Fruit fly (Drosophila melanogaster) whole organism, embryonic: ENCODE measurements around the gene schlank.

Source experiments
- Atf-2 ChIP-seq: fragments of 200-800 bp; sonication (Bioruptor generic); optimal IDR thresholded peaks from 2 replicates; lab custom pipeline; 2016; ENCODE audit warnings: missing biosample characterization, missing genetic modification characterization
- Atf3 ChIP-seq: fragments of 200-800 bp; sonication (Bioruptor generic); optimal IDR thresholded peaks from 3 replicates; lab custom pipeline; 2016; ENCODE audit warnings: missing biosample characterization, missing genetic modification characterization
- BtbVII ChIP-seq: fragments of 200-800 bp; sonication (Bioruptor generic); optimal IDR thresholded peaks from 3 replicates; lab custom pipeline; 2017; ENCODE audit warnings: missing biosample characterization, mild to moderate bottlenecking, missing genetic modification characterization
- CG11456 ChIP-seq: fragments of 200-800 bp; sonication (Bioruptor generic); IDR thresholded peaks from 3 replicates; pipeline ENCODE4 v1.3.6; 2022; ENCODE audit warnings: missing biosample characterization, missing genetic modification characterization
- CG11560 ChIP-seq: fragments of 200-800 bp; sonication (Bioruptor generic); IDR thresholded peaks from 3 replicates; pipeline ENCODE4 v1.3.6; 2022; ENCODE audit warnings: missing biosample characterization, missing genetic modification characterization
- CG1233 ChIP-seq: fragments of 200-800 bp; sonication (Bioruptor generic); optimal IDR thresholded peaks from 4 replicates; lab custom pipeline; 2018; ENCODE audit warnings: missing biosample characterization, mild to moderate bottlenecking, missing genetic modification characterization
- CG14860 ChIP-seq: fragments of 200-800 bp; sonication (Bioruptor generic); IDR thresholded peaks from 3 replicates; pipeline ENCODE4 v1.3.6; 2022; ENCODE audit warnings: missing biosample characterization, missing genetic modification characterization; ENCODE audit not compliant: partially characterized antibody
- CG1832 ChIP-seq: fragments of 200-800 bp; sonication (Bioruptor generic); optimal IDR thresholded peaks from 2 replicates; lab custom pipeline; 2017; ENCODE audit warnings: missing biosample characterization, mild to moderate bottlenecking, missing genetic modification characterization, inconsistent platforms
- CG31224 ChIP-seq: fragments of 200-800 bp; sonication (Bioruptor generic); IDR thresholded peaks from 2 replicates; pipeline ENCODE4 v1.3.6; 2022; ENCODE audit warnings: missing biosample characterization, missing genetic modification characterization
- CG3163 ChIP-seq: fragments of 200-800 bp; sonication (Bioruptor generic); optimal IDR thresholded peaks from 3 replicates; lab custom pipeline; 2016; ENCODE audit warnings: missing biosample characterization, missing genetic modification characterization
- CG32767 ChIP-seq: fragments of 200-800 bp; sonication (Bioruptor generic); IDR thresholded peaks from 2 replicates; pipeline ENCODE4 v1.3.6; 2022; ENCODE audit warnings: missing biosample characterization, missing genetic modification characterization
- CG34224 ChIP-seq: fragments of 200-800 bp; sonication (Bioruptor generic); IDR thresholded peaks from 3 replicates; pipeline ENCODE4 v1.3.6; 2022; ENCODE audit warnings: missing biosample characterization, missing genetic modification characterization; ENCODE audit not compliant: partially characterized antibody
- CG42726 ChIP-seq: fragments of 200-800 bp; sonication (Bioruptor generic); IDR thresholded peaks from 2 replicates; pipeline ENCODE4 v1.3.6; 2022; ENCODE audit warnings: missing biosample characterization, missing genetic modification characterization; ENCODE audit not compliant: partially characterized antibody
- CG43689 ChIP-seq: fragments of 200-800 bp; sonication (Bioruptor generic); IDR thresholded peaks from 2 replicates; pipeline ENCODE4 v1.3.6; 2022; ENCODE audit warnings: missing biosample characterization, missing genetic modification characterization
- CG4707 ChIP-seq: fragments of 200-800 bp; sonication (Bioruptor generic); optimal IDR thresholded peaks from 2 replicates; lab custom pipeline; 2018; ENCODE audit warnings: missing biosample characterization, mild to moderate bottlenecking, missing genetic modification characterization, moderate library complexity
- CG4854 ChIP-seq: fragments of 200-800 bp; sonication (Bioruptor generic); optimal IDR thresholded peaks from 2 replicates; lab custom pipeline; 2016; ENCODE audit warnings: missing biosample characterization, missing genetic modification characterization, inconsistent platforms
- CG6254 ChIP-seq: fragments of 200-800 bp; sonication (Bioruptor generic); optimal IDR thresholded peaks from 3 replicates; lab custom pipeline; 2017; ENCODE audit warnings: mild to moderate bottlenecking, missing biosample characterization, missing genetic modification reagents, missing genetic modification characterization
- CG6654 ChIP-seq: fragments of 200-800 bp; sonication (Bioruptor generic); optimal IDR thresholded peaks from 2 replicates; lab custom pipeline; 2017; ENCODE audit warnings: missing biosample characterization, mild to moderate bottlenecking, missing genetic modification characterization
- CG6813 ChIP-seq: fragments of 200-800 bp; sonication (Bioruptor generic); optimal IDR thresholded peaks from 2 replicates; lab custom pipeline; 2017; ENCODE audit warnings: missing biosample characterization, missing genetic modification characterization, mild to moderate bottlenecking, moderate library complexity, missing genetic modification reagents
- CG7357 ChIP-seq: fragments of 200-800 bp; sonication (Bioruptor generic); IDR thresholded peaks from 3 replicates; pipeline ENCODE4 v1.3.6; 2022; ENCODE audit warnings: missing biosample characterization, missing genetic modification characterization
- CG8281 ChIP-seq: fragments of 200-800 bp; sonication (Bioruptor generic); optimal IDR thresholded peaks from 2 replicates; lab custom pipeline; 2018; ENCODE audit warnings: missing biosample characterization, mild to moderate bottlenecking, missing genetic modification characterization, moderate library complexity
- CG8290 ChIP-seq, 3 experiments: fragments of 200-800 bp; sonication (Bioruptor generic); optimal IDR thresholded peaks; 2 replicates each; lab custom pipeline; 2016 to 2019; ENCODE audit warnings: missing biosample characterization in 3 of 3, missing genetic modification characterization in 3 of 3, mild to moderate bottlenecking in 2 of 3, moderate library complexity in 1 of 3
- CG8478 ChIP-seq: fragments of >200 bp; optimal IDR thresholded peaks from 2 replicates; lab custom pipeline; 2018
- CG8765 ChIP-seq: fragments of 200-800 bp; sonication (Bioruptor generic); IDR thresholded peaks from 2 replicates; pipeline ENCODE4 v1.3.6; 2022; ENCODE audit warnings: missing biosample characterization, missing genetic modification characterization
- Deaf1 ChIP-seq: fragments of 200-800 bp; optimal IDR thresholded peaks from 3 replicates; lab custom pipeline; 2019; ENCODE audit warnings: missing biosample characterization, mild to moderate bottlenecking, missing genetic modification characterization, moderate library complexity
- Dip2 ChIP-seq: fragments of 200-800 bp; sonication (Bioruptor generic); IDR thresholded peaks from 2 replicates; pipeline ENCODE4 v1.3.6; 2022; ENCODE audit warnings: missing biosample characterization, missing genetic modification characterization
- Fer3 ChIP-seq: fragments of 200-800 bp; sonication (Bioruptor generic); optimal IDR thresholded peaks from 2 replicates; lab custom pipeline; 2018; ENCODE audit warnings: missing biosample characterization, mild to moderate bottlenecking, missing genetic modification characterization, moderate library complexity
- HLH4C ChIP-seq: fragments of 200-800 bp; sonication (Bioruptor generic); IDR thresholded peaks from 3 replicates; pipeline ENCODE4 v1.3.6; 2022; ENCODE audit warnings: missing biosample characterization, missing genetic modification characterization; ENCODE audit not compliant: partially characterized antibody
- HLH54F ChIP-seq: fragments of 200-800 bp; sonication (Bioruptor generic); optimal IDR thresholded peaks from 3 replicates; lab custom pipeline; 2016; ENCODE audit warnings: missing biosample characterization, missing genetic modification characterization
- MESR4 ChIP-seq: fragments of 200-800 bp; sonication (Bioruptor generic); optimal IDR thresholded peaks from 2 replicates; lab custom pipeline; 2018; ENCODE audit warnings: missing biosample characterization, mild to moderate bottlenecking, missing genetic modification characterization, moderate library complexity
- NFAT ChIP-seq: fragments of 200-800 bp; sonication (Bioruptor generic); IDR thresholded peaks from 2 replicates; pipeline ENCODE4 v1.3.6; 2022; ENCODE audit warnings: missing biosample characterization, missing genetic modification characterization
- Oaz ChIP-seq: fragments of 200-800 bp; sonication (Bioruptor generic); IDR thresholded peaks from 2 replicates; pipeline ENCODE4 v1.3.6; 2022; ENCODE audit warnings: missing biosample characterization, missing genetic modification characterization
- Oli ChIP-seq: fragments of 200-800 bp; sonication (Bioruptor generic); optimal IDR thresholded peaks from 2 replicates; lab custom pipeline; 2018; ENCODE audit warnings: missing biosample characterization, mild to moderate bottlenecking, missing genetic modification characterization, moderate library complexity
- Poxn ChIP-seq: fragments of 200-800 bp; sonication (Bioruptor generic); IDR thresholded peaks from 2 replicates; pipeline ENCODE4 v1.3.6; 2022; ENCODE audit warnings: missing biosample characterization, missing genetic modification characterization
- Rx ChIP-seq: fragments of 200-800 bp; sonication (Bioruptor generic); IDR thresholded peaks from 2 replicates; pipeline ENCODE4 v1.3.6; 2022; ENCODE audit warnings: missing biosample characterization, missing genetic modification characterization
- Sry-δ ChIP-seq: fragments of 200-800 bp; sonication (Bioruptor generic); optimal IDR thresholded peaks from 2 replicates; lab custom pipeline; 2016; ENCODE audit warnings: missing biosample characterization, missing genetic modification characterization
- amos ChIP-seq: fragments of 200-800 bp; sonication (Bioruptor generic); IDR thresholded peaks from 2 replicates; pipeline ENCODE4 v1.3.6; 2022; ENCODE audit warnings: missing biosample characterization, missing genetic modification characterization; ENCODE audit not compliant: partially characterized antibody
- btn ChIP-seq: fragments of 200-800 bp; sonication (Bioruptor generic); optimal IDR thresholded peaks from 2 replicates; lab custom pipeline; 2016; ENCODE audit warnings: missing biosample characterization, missing genetic modification characterization
- caup ChIP-seq: fragments of 200-800 bp; sonication (Bioruptor generic); optimal IDR thresholded peaks from 3 replicates; lab custom pipeline; 2017; ENCODE audit warnings: missing biosample characterization, mild to moderate bottlenecking, missing genetic modification characterization, moderate library complexity; ENCODE audit not compliant: severe bottlenecking
- dmrt11E ChIP-seq: fragments of 200-800 bp; sonication (Bioruptor generic); optimal IDR thresholded peaks from 3 replicates; lab custom pipeline; 2018; ENCODE audit warnings: missing biosample characterization, mild to moderate bottlenecking, missing genetic modification characterization, moderate library complexity
- gsb-n ChIP-seq: fragments of 200-800 bp; sonication (Bioruptor generic); optimal IDR thresholded peaks from 3 replicates; lab custom pipeline; 2018; ENCODE audit warnings: missing biosample characterization, mild to moderate bottlenecking, missing genetic modification characterization
- ken ChIP-seq: fragments of 200-800 bp; sonication (Bioruptor generic); IDR thresholded peaks from 3 replicates; pipeline ENCODE4 v1.3.6; 2022; ENCODE audit warnings: missing biosample characterization, missing genetic modification characterization
- nau ChIP-seq: fragments of 200-800 bp; sonication (Bioruptor generic); optimal IDR thresholded peaks from 3 replicates; lab custom pipeline; 2017; ENCODE audit warnings: missing biosample characterization, mild to moderate bottlenecking, missing genetic modification characterization, missing genetic modification reagents
- ranshi ChIP-seq: fragments of 200-800 bp; sonication (Bioruptor generic); IDR thresholded peaks from 2 replicates; pipeline ENCODE4 v1.3.6; 2022; ENCODE audit warnings: missing biosample characterization, missing genetic modification characterization
- row ChIP-seq: fragments of 200-800 bp; sonication (Bioruptor generic); IDR thresholded peaks from 3 replicates; pipeline ENCODE4 v1.3.6; 2022; ENCODE audit warnings: missing biosample characterization, missing genetic modification characterization
- sob ChIP-seq: fragments of 200-800 bp; sonication (Bioruptor generic); IDR thresholded peaks from 2 replicates; pipeline ENCODE4 v1.3.6; 2022; ENCODE audit warnings: missing biosample characterization, missing genetic modification characterization
- trh ChIP-seq: fragments of 200-800 bp; sonication (Bioruptor generic); optimal IDR thresholded peaks from 2 replicates; lab custom pipeline; 2016; ENCODE audit warnings: missing biosample characterization, missing genetic modification characterization
- twi ChIP-seq: fragments of 200-800 bp; optimal IDR thresholded peaks from 2 replicates; lab custom pipeline; 2019; ENCODE audit warnings: missing biosample characterization, mild to moderate bottlenecking, missing genetic modification characterization, moderate library complexity
- tx ChIP-seq: fragments of 200-800 bp; sonication (Bioruptor generic); optimal IDR thresholded peaks from 2 replicates; lab custom pipeline; 2016; ENCODE audit warnings: missing biosample characterization, missing genetic modification characterization
- wor ChIP-seq: fragments of 200-800 bp; sonication (Bioruptor generic); IDR thresholded peaks from 2 replicates; pipeline ENCODE4 v1.3.6; 2022; ENCODE audit warnings: missing biosample characterization, missing genetic modification characterization

The schlank gene

DNA sequence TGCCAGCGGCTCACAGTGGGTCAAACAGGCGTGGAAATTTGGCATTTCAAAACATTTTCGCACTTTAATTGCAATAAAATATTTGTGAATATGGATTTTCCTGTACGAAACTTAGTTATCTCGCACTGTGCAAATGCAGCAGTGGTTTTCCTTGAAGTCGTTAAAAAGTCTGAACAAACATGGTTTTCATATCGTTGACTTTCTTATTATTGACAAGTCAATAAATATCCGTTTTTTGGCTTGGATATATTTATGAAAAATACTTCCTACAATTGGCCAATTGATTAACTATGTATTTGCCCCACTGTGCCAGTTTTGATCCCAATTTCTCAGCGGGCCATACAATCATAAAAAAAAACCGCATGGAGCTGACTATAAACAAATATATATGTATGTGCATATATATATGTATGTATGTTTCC lies 1.6 kb downstream of the schlank start (continued):
- TF ChIP-seq wor (GFP tag; lab: Robert Waterston, UW) (peak; percentile 96), btn (GFP tag; lab: Kevin White, UChicago) (peak; percentile 92), nau (GFP tag; lab: Kevin White, UChicago) (peak; percentile 97), HLH4C (GFP tag; lab: Robert Waterston, UW) (no peak; the same call in 2 of the 3 replicates), tx (GFP tag; lab: Kevin White, UChicago) (peak; percentile 94), CG8765 (GFP tag; lab: Robert Waterston, UW) (peak; percentile 75), CG4707 (GFP tag; lab: Kevin White, UChicago) (peak; percentile 91), CG42726 (GFP tag; lab: Robert Waterston, UW) (no peak), Atf3 (peak; percentile 95), CG11456 (GFP tag; lab: Robert Waterston, UW) (peak; percentile 88), Sry-δ (peak; percentile 64), CG11560 (peak; percentile 88), CG43689 (GFP tag; lab: Robert Waterston, UW) (peak; percentile 84), CG34224 (GFP tag; lab: Robert Waterston, UW) (no peak), row (peak; percentile 92), dmrt11E (tag; lab: Kevin White, UChicago) (peak; percentile 90), CG6654 (GFP tag; lab: Kevin White, UChicago) (peak; percentile 86), CG4854 (GFP tag; lab: Kevin White, UChicago) (peak; percentile 93), CG8281 (tag; lab: Kevin White, UChicago) (peak; percentile 82), MESR4 (GFP tag; lab: Kevin White, UChicago) (peak; percentile 26), ranshi (GFP tag; lab: Robert Waterston, UW) (peak; percentile 92), Rx (GFP tag; lab: Robert Waterston, UW) (peak; percentile 91), gsb-n (peak; percentile 96), NFAT (GFP tag; lab: Robert Waterston, UW) (peak; percentile 86), Atf-2 (GFP tag; lab: Kevin White, UChicago) (peak; percentile 96), Dip2 (GFP tag; lab: Robert Waterston, UW) (peak; percentile 65), BtbVII (GFP tag; lab: Kevin White, UChicago) (peak; percentile 94), CG8290 (GFP tag; optimal IDR thresholded peaks at IDR 0.05; lab: Kevin White, UChicago) (peak; percentile 88), CG8290 (tag; optimal IDR thresholded peaks at IDR 0.05; lab: Kevin White, UChicago) (peak; percentile 49 to 84), caup (peak; percentile 92), CG14860 (GFP tag; lab: Robert Waterston, UW) (peak; percentile 52; the same call in 2 of the 3 replicates), CG32767 (GFP tag; lab: Robert Waterston, UW) (peak; percentile 96), Poxn (GFP tag; lab: Robert Waterston, UW) (no peak), Oli (tag; lab: Kevin White, UChicago) (peak; percentile 99), sob (GFP tag; lab: Robert Waterston, UW) (peak; percentile 88), amos (GFP tag; lab: Robert Waterston, UW) (no peak), CG3163 (peak; percentile 82), CG31224 (GFP tag; lab: Robert Waterston, UW) (peak; percentile 81), CG1233 (GFP tag; lab: Kevin White, UChicago) (peak; percentile 91), twi (tag; lab: Kevin White, UChicago) (peak; percentile 88), trh (GFP tag; lab: Kevin White, UChicago) (peak; percentile 87), Deaf1 (peak; percentile 76), HLH54F (GFP tag; lab: Kevin White, UChicago) (peak; percentile 95), CG7357 (GFP tag; lab: Robert Waterston, UW) (peak; percentile 87), ken (GFP tag; lab: Robert Waterston, UW) (peak; percentile 95), CG1832 (GFP tag; lab: Kevin White, UChicago) (no peak), CG6254 (GFP tag; lab: Kevin White, UChicago) (peak; percentile 89), Fer3 (tag; lab: Kevin White, UChicago) (peak; percentile 91), Oaz (GFP tag; lab: Robert Waterston, UW) (peak; percentile 91), CG6813 (GFP tag; lab: Kevin White, UChicago) (peak; percentile 93), CG8478 (lab: Kevin White, UChicago) (no peak)
